Fruit fly (Drosophila melanogaster) whole organism, wandering third instar larva: ENCODE measurements around the gene CG9628.

ENCODE experiments used
- CG32264 ChIP-seq: fragments of 200-800 bp; sonication (Bioruptor generic); optimal IDR thresholded peaks from 2 replicates; lab custom pipeline; 2016; ENCODE audit warnings: missing biosample characterization, missing genetic modification characterization
- CG9705 ChIP-seq: fragments of 200-800 bp; sonication (Bioruptor generic); optimal IDR thresholded peaks from 2 replicates; lab custom pipeline; 2018; ENCODE audit warnings: missing biosample characterization, mild to moderate bottlenecking, missing genetic modification characterization
- CrebA ChIP-seq: fragments of 200-800 bp; sonication (Bioruptor generic); optimal IDR thresholded peaks from 2 replicates; lab custom pipeline; 2016; ENCODE audit warnings: missing biosample characterization, mild to moderate bottlenecking, missing genetic modification characterization, borderline replicate concordance
- Dif ChIP-seq: fragments of 200-275, 200-300 bp; sonication (Bioruptor generic); optimal IDR thresholded peaks from 2 replicates; lab custom pipeline; 2018; ENCODE audit warnings: missing biosample characterization, missing genetic modification characterization; ENCODE audit not compliant: partially characterized antibody
- GATAd ChIP-seq: sonication (Bioruptor generic); optimal IDR thresholded peaks from 2 replicates; lab custom pipeline; 2016; ENCODE audit warnings: missing biosample characterization, missing genetic modification characterization
- HLH106 ChIP-seq: fragments of 200-800 bp; optimal IDR thresholded peaks from 3 replicates; lab custom pipeline; 2019; ENCODE audit warnings: missing biosample characterization, mild to moderate bottlenecking, missing genetic modification characterization, moderate library complexity
- Hr78 ChIP-seq: fragments of >200 bp; optimal IDR thresholded peaks from 2 replicates; lab custom pipeline; 2017; ENCODE audit warnings: missing biosample characterization, missing genetic modification characterization
- Hr83 ChIP-seq: fragments of 200-300 bp; sonication (Bioruptor generic); optimal IDR thresholded peaks from 2 replicates; lab custom pipeline; 2016; ENCODE audit warnings: missing biosample characterization, mild to moderate bottlenecking, missing genetic modification characterization, moderate library complexity; ENCODE audit not compliant: poor library complexity, severe bottlenecking
- Mio ChIP-seq: sonication (Bioruptor generic); optimal IDR thresholded peaks from 2 replicates; lab custom pipeline; 2016; ENCODE audit warnings: missing biosample characterization, missing genetic modification characterization
- Myc ChIP-seq: fragments of >200 bp; optimal IDR thresholded peaks from 2 replicates; lab custom pipeline; 2017
- OdsH ChIP-seq: fragments of 200-800 bp; sonication (Bioruptor generic); optimal IDR thresholded peaks from 2 replicates; lab custom pipeline; 2016; ENCODE audit warnings: missing biosample characterization, mild to moderate bottlenecking, missing genetic modification characterization
- Rel ChIP-seq, 2 experiments: fragments of 200-800 bp; sonication (Bioruptor generic) in 1 of 2; optimal IDR thresholded peaks; 2 replicates in 1 of 2; 3 replicates in 1 of 2; lab custom pipeline; 2016 to 2019; ENCODE audit warnings: mild to moderate bottlenecking in 2 of 2, missing biosample characterization in 2 of 2, missing genetic modification characterization in 2 of 2, moderate library complexity in 1 of 2
- Sp1 ChIP-seq: fragments of 200-800 bp; sonication (Bioruptor generic); optimal IDR thresholded peaks from 3 replicates; lab custom pipeline; 2019; ENCODE audit warnings: missing biosample characterization, mild to moderate bottlenecking, missing genetic modification characterization, moderate library complexity
- Vsx2 ChIP-seq: fragments of 200-300, 225-300 bp; sonication (Bioruptor generic); optimal IDR thresholded peaks from 2 replicates; lab custom pipeline; 2018; ENCODE audit warnings: missing biosample characterization, missing genetic modification characterization; ENCODE audit not compliant: partially characterized antibody
- br ChIP-seq: fragments of 200-800 bp; sonication (Bioruptor generic); optimal IDR thresholded peaks from 2 replicates; lab custom pipeline; 2016; ENCODE audit warnings: missing biosample characterization, missing genetic modification characterization
- brk ChIP-seq: fragments of 200-800 bp; sonication (Bioruptor generic); optimal IDR thresholded peaks from 2 replicates; lab custom pipeline; 2016; ENCODE audit warnings: missing biosample characterization, mild to moderate bottlenecking, missing genetic modification characterization
- dl ChIP-seq, 2 experiments: fragments of 175-275, 200-275 bp in 1 of 2; fragments of 200-275 bp in 1 of 2; sonication (Bioruptor generic); optimal IDR thresholded peaks; lab custom pipeline; 2018; ENCODE audit warnings: mild to moderate bottlenecking in 2 of 2, missing biosample characterization in 2 of 2, missing genetic modification characterization in 2 of 2, moderate library complexity in 2 of 2; ENCODE audit not compliant: partially characterized antibody in 2 of 2, insufficient read depth in 1 of 2
- dmrt93B ChIP-seq: fragments of 200-800 bp; sonication (Bioruptor generic); optimal IDR thresholded peaks from 2 replicates; lab custom pipeline; 2018; ENCODE audit warnings: missing biosample characterization, mild to moderate bottlenecking, missing genetic modification characterization
- ey ChIP-seq: fragments of 200-800 bp; sonication (Bioruptor generic); optimal IDR thresholded peaks from 2 replicates; lab custom pipeline; 2016; ENCODE audit warnings: missing biosample characterization, missing genetic modification characterization
- foxo ChIP-seq, 2 experiments: fragments of 200-800 bp; sonication (Bioruptor generic); optimal IDR thresholded peaks; 2 replicates in 1 of 2; 3 replicates in 1 of 2; lab custom pipeline; 2016 to 2017; ENCODE audit warnings: missing biosample characterization in 2 of 2, missing genetic modification characterization in 2 of 2
- fru ChIP-seq: fragments of 200-800 bp; sonication (Bioruptor generic); optimal IDR thresholded peaks from 3 replicates; lab custom pipeline; 2016; ENCODE audit warnings: missing biosample characterization, mild to moderate bottlenecking, missing genetic modification characterization
- h ChIP-seq: fragments of 200-800 bp; sonication (Bioruptor generic); optimal IDR thresholded peaks from 3 replicates; lab custom pipeline; 2016; ENCODE audit warnings: missing biosample characterization, mild to moderate bottlenecking, missing genetic modification characterization
- jim ChIP-seq: fragments of 175-275, 200-325 bp; sonication (Bioruptor generic); optimal IDR thresholded peaks from 2 replicates; lab custom pipeline; 2016; ENCODE audit warnings: missing biosample characterization, mild to moderate bottlenecking, missing genetic modification characterization
- lola ChIP-seq: fragments of >200 bp; optimal IDR thresholded peaks from 2 replicates; lab custom pipeline; 2017; ENCODE audit warnings: missing biosample characterization, missing genetic modification characterization
- pan ChIP-seq: fragments of >200 bp; optimal IDR thresholded peaks from 2 replicates; lab custom pipeline; 2017
- psq ChIP-seq: fragments of 200-800 bp; sonication (Bioruptor generic); optimal IDR thresholded peaks from 3 replicates; lab custom pipeline; 2017; ENCODE audit warnings: missing biosample characterization, mild to moderate bottlenecking, missing genetic modification characterization, moderate library complexity
- rgr ChIP-seq: fragments of 200-800 bp; sonication (Bioruptor generic); optimal IDR thresholded peaks from 3 replicates; lab custom pipeline; 2016; ENCODE audit warnings: missing biosample characterization, mild to moderate bottlenecking, missing genetic modification characterization
- sage ChIP-seq: fragments of 200-800 bp; sonication (Bioruptor generic); optimal IDR thresholded peaks from 2 replicates; lab custom pipeline; 2016; ENCODE audit warnings: missing biosample characterization, mild to moderate bottlenecking, missing genetic modification characterization
- tai ChIP-seq: sonication (Bioruptor generic); optimal IDR thresholded peaks from 2 replicates; lab custom pipeline; 2016; ENCODE audit warnings: missing biosample characterization, missing genetic modification characterization
- woc ChIP-seq: sonication (Bioruptor generic); optimal IDR thresholded peaks from 2 replicates; lab custom pipeline; 2016; ENCODE audit warnings: missing biosample characterization, mild to moderate bottlenecking, missing genetic modification characterization

Gene CG9628

DNA sequence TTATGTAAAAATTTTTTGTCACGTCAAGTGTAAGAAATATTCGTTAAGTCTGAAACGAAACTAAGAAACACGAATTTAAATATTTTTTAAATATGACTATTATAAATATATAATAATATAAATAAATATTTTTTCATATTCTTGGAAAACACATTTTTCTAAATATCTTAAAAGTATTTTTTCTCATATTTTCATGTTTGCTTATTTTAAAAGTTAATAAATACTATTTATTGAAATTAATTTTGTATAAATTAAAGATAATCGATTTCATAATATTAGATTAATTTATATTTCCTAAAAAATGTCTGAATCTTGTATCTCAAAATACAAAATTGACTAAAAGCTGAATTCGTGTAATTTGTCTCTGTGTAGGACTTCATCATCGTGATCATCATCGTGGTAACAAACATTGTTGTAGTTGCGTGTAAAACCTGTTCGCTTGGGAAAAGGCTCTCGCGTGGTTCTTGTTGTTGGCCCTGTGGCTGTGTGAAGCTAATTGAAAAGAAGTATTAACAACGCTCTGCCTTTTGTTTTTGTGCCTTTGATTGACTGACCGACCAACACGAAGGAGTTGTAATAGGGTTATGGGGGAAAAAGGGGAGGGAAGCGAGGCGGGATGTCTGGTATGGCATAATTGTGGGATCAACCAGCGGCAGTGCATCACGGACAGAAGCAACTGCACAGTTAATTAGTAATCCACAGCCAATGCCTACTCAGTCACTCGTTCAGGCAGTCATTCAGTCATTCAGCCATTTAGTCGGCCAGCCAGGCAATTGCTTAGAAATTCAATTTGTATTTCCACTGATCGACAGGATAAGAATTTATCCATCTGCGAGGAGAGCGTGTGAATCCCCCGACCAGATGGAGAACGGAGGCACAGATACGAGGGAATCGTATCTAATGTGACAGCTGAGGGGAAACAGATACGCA lies 10.9 kb upstream of the CG9628 start:
- TF ChIP-seq ey (GFP tag; lab: Kevin White, UChicago) (no peak), Sp1 (GFP tag; lab: Kevin White, UChicago) (peak; percentile 74), Vsx2 (GFP tag; lab: Kevin White, UChicago) (peak; percentile 66), HLH106 (tag; lab: Kevin White, UChicago) (peak; percentile 65), foxo (GFP tag; optimal IDR thresholded peaks at IDR 0.05; lab: Kevin White, UChicago) (peak in 1 of 2 experiments; percentile 36), Mio (GFP tag; lab: Kevin White, UChicago) (no peak), psq (peak; percentile 54)

DNA sequence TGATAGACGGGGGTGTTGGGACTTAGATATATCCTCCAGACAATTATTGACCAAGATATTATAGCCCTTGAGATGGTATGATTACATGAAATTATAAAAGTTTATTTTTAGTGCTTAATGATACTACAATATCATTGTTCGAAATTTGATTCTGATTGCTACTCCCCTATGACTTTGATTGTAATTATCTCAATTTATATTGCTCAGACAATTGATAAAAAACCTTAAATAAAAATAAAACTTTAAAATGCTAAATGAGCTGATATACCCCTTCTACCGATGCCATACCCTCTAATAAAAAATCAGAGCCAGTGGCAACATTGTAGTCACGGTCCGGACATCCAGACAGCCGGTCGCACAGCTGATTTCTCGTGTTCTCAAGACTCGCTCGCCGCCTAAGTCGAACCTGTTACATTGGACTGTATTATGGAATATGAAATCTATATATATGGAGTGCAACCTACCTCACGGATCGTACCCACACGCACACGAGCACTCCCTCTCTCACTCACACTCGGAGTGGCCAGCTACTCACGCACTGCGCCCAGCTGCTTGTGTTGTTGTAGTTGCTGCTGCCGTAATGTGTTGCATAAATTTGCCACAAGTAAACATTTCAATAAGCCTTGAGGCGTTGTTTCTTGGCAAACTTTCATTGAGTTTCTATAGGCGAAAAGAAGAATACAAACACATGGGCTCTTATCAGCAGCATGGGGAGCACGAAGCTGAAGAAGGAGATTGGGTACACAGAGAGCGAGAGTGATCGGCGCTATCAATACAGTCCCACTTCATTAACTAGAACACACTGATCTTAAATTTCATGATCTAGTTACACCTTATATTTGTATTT lies 9.4 kb upstream of the CG9628 start:
- no peak for TF ChIP-seq sage
- TF ChIP-seq OdsH (GFP tag; lab: Kevin White, UChicago), result peak; percentile 7
- TF ChIP-seq foxo (GFP tag; optimal IDR thresholded peaks at IDR 0.05; lab: Kevin White, UChicago), result peak in 1 of 2 experiments; percentile 8
- peak; percentile 23 for TF ChIP-seq ey (GFP tag; lab: Kevin White, UChicago)
- peak; percentile 26 for TF ChIP-seq woc (GFP tag; lab: Kevin White, UChicago)
- TF ChIP-seq HLH106 (tag; lab: Kevin White, UChicago), result peak; percentile 6
- no peak for TF ChIP-seq tai (GFP tag; lab: Kevin White, UChicago)
- no peak for TF ChIP-seq Hr78 (GFP tag; lab: Kevin White, UChicago)
- peak in 1 of 2 experiments; percentile 23 for TF ChIP-seq dl (GFP tag; optimal IDR thresholded peaks at IDR 0.05; lab: Kevin White, UChicago; ENCODE audit: insufficient read depth in 1 of 2, partially characterized antibody in 2 of 2)
- peak; percentile 20 for TF ChIP-seq fru

DNA sequence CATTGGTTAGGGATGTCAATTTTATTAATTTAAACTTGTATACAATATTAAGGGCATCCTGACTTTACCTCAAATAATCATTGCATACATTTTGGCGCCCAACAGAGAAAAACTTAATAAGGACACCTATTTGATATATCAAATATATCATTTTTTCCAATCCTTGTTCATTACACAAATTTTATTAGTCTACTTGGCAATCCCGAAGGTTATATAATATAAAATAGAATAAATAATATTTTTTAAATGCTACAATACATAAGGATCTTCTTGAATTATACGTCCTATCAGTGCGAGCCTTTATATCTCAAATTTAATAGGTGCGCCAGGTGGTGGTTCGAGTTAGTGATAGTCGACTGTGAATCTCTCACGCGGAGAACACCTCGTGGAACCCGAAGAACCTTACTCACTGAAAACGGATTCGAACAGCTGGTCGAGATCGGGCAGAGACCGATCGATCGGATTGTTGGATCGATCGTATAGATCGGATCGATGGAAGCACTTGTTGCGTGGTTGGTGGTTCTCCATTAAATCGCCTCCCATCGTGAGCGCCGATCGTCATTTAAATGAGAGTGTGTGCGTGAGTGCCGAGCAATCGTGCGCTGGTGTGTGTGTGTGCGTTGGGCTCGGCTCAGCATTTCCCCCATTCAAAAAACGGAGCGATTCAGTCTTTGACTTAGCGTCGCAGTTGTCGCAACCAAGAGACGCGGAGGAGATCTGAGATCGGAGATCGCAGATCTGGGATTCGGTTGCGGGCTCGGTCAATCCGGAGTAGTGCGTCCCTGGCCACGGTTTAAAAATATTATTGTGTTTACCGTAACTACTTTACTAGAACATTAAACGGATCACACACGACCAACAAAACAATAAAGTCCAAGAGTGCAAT lies 8.6 kb upstream of the CG9628 start, which contains the start of gene shd:
Gene shd (plus strand): TSS at position 667 of the 886 bp plus-strand sequence.
- no peak for TF ChIP-seq GATAd
- TF ChIP-seq Vsx2 (GFP tag; lab: Kevin White, UChicago), result no peak
- TF ChIP-seq ey (GFP tag; lab: Kevin White, UChicago), result peak; percentile 8
- TF ChIP-seq dmrt93B (GFP tag; lab: Kevin White, UChicago), result peak; percentile 50
- peak; percentile 57 for TF ChIP-seq CrebA (GFP tag; lab: Kevin White, UChicago)
- TF ChIP-seq CG9705, result peak; percentile 22
- peak; percentile 68 for TF ChIP-seq HLH106 (tag; lab: Kevin White, UChicago)
- no peak for TF ChIP-seq Rel (GFP tag; optimal IDR thresholded peaks at IDR 0.05; lab: Kevin White, UChicago)
- TF ChIP-seq Rel (tag; optimal IDR thresholded peaks at IDR 0.05; lab: Kevin White, UChicago), result peak; percentile 58
- no peak for TF ChIP-seq lola
- peak; percentile 53 for TF ChIP-seq Sp1 (GFP tag; lab: Kevin White, UChicago)
- peak; percentile 47 for TF ChIP-seq br (GFP tag; lab: Kevin White, UChicago)
- TF ChIP-seq foxo (GFP tag; optimal IDR thresholded peaks at IDR 0.05; lab: Kevin White, UChicago), result peak in 1 of 2 experiments; percentile 55
- peak; percentile 27 for TF ChIP-seq h (GFP tag; lab: Kevin White, UChicago)
- peak; percentile 63 for TF ChIP-seq psq
- no peak for TF ChIP-seq jim (GFP tag; lab: Kevin White, UChicago)
- peak; percentile 25 for TF ChIP-seq OdsH (GFP tag; lab: Kevin White, UChicago)
- TF ChIP-seq dl (GFP tag; optimal IDR thresholded peaks at IDR 0.05; lab: Kevin White, UChicago; ENCODE audit: insufficient read depth in 1 of 2, partially characterized antibody in 2 of 2), result peak; percentile 43 to 44

DNA sequence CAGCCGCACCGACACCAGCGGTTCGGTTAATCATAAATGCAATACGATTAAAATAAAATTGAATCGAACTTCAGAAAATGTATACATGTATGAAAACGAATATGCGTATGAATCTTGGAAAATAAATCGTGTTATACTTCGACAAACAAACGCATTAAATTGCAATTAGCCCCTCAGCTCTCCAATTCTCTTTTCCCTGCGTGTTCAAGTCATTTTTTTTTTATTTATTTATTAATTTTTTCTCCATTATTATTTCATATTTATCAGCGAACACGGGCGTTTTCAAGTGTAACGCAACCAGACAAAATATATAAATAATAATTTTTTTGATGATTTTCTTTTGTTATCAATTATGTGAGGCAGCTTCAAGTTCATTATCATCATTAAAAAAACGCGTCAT lies 7.4 kb upstream of the CG9628 start:
- no peak for TF ChIP-seq CG9705
- TF ChIP-seq tai (GFP tag; lab: Kevin White, UChicago), result no peak
- peak in 1 of 2 experiments; percentile 19 for TF ChIP-seq foxo (GFP tag; optimal IDR thresholded peaks at IDR 0.05; lab: Kevin White, UChicago)
- no peak for TF ChIP-seq pan
- no peak for TF ChIP-seq Dif (GFP tag; lab: Kevin White, UChicago)
- peak; percentile 27 for TF ChIP-seq OdsH (GFP tag; lab: Kevin White, UChicago)
- peak; percentile 7 for TF ChIP-seq CG32264 (GFP tag; lab: Kevin White, UChicago)
- peak; percentile 18 for TF ChIP-seq brk (GFP tag; lab: Kevin White, UChicago)
- peak; percentile 27 for TF ChIP-seq Sp1 (GFP tag; lab: Kevin White, UChicago)
- TF ChIP-seq dl (GFP tag; optimal IDR thresholded peaks at IDR 0.05; lab: Kevin White, UChicago; ENCODE audit: insufficient read depth in 1 of 2, partially characterized antibody in 2 of 2), result no peak
- peak; percentile 23 for TF ChIP-seq br (GFP tag; lab: Kevin White, UChicago)
- TF ChIP-seq HLH106 (tag; lab: Kevin White, UChicago), result peak; percentile 44
- TF ChIP-seq rgr (GFP tag; lab: Kevin White, UChicago), result peak; percentile 54
- no peak for TF ChIP-seq Myc (lab: Kevin White, UChicago)
- peak; percentile 15 for TF ChIP-seq dmrt93B (GFP tag; lab: Kevin White, UChicago)
- TF ChIP-seq h (GFP tag; lab: Kevin White, UChicago), result peak; percentile 14
- TF ChIP-seq sage, result peak; percentile 44
- TF ChIP-seq Hr83 (GFP tag; lab: Kevin White, UChicago), result no peak
- TF ChIP-seq CrebA (GFP tag; lab: Kevin White, UChicago), result no peak
- peak; percentile 20 for TF ChIP-seq psq
- TF ChIP-seq, all 38 proteins: peak for 12
